Worm (Caenorhabditis elegans) whole organism, L4/young adult: ENCODE measurements around the gene F25G6.8.

Source experiments
- dao-5 ChIP-seq: sonication (generic microtip); optimal IDR thresholded peaks from 2 replicates; lab custom pipeline; 2016; ENCODE audit warnings: missing genotype, missing genetic modification characterization, moderate library complexity, missing compliant biosample characterization
- him-1 ChIP-seq: sonication (generic microtip); optimal IDR thresholded peaks from 2 replicates; lab custom pipeline; 2016; ENCODE audit warnings: missing genotype, missing genetic modification reagents, missing genetic modification characterization, missing compliant biosample characterization

ce11 chrV:8606099-8606696 is 41.2 kb upstream of the F25G6.8 start, which contains the start of gene vps-60:
- TF ChIP-seq dao-5: no peak
- TF ChIP-seq him-1 (tag; lab: Kevin White, UChicago): peak; percentile 81
